Fruit fly (Drosophila melanogaster) whole organism, embryonic: ENCODE measurements around the gene Nsun2.

ENCODE experiments used
- Atf3 ChIP-seq: fragments of 200-800 bp; sonication (Bioruptor generic); optimal IDR thresholded peaks from 3 replicates; lab custom pipeline; 2016; ENCODE audit warnings: missing biosample characterization, missing genetic modification characterization
- BEAF-32 ChIP-seq: fragments of 200-800 bp; sonication (Bioruptor generic); optimal IDR thresholded peaks from 3 replicates; lab custom pipeline; 2017; ENCODE audit warnings: missing biosample characterization, missing genetic modification characterization, mild to moderate bottlenecking, moderate library complexity, missing genetic modification reagents
- Blimp-1 ChIP-seq: fragments of 200-800 bp; sonication (Bioruptor generic); optimal IDR thresholded peaks from 3 replicates; lab custom pipeline; 2018; ENCODE audit warnings: missing biosample characterization, missing genetic modification characterization, mild to moderate bottlenecking, moderate library complexity, missing genetic modification reagents
- CG10147 ChIP-seq: fragments of 200-800 bp; sonication (Bioruptor generic); optimal IDR thresholded peaks from 2 replicates; lab custom pipeline; 2019; ENCODE audit warnings: missing biosample characterization, mild to moderate bottlenecking, missing genetic modification characterization, moderate library complexity
- CG10274 ChIP-seq: fragments of 200-800 bp; sonication (Bioruptor generic); optimal IDR thresholded peaks from 3 replicates; lab custom pipeline; 2017; ENCODE audit warnings: missing biosample characterization, mild to moderate bottlenecking, missing genetic modification characterization
- CG10321 ChIP-seq: fragments of 200-800 bp; sonication (Bioruptor generic); IDR thresholded peaks from 2 replicates; pipeline ENCODE4 v1.3.6; 2022; ENCODE audit warnings: missing biosample characterization, missing genetic modification characterization
- CG10431 ChIP-seq: fragments of 200-800 bp; sonication (Bioruptor generic); optimal IDR thresholded peaks from 3 replicates; lab custom pipeline; 2018; ENCODE audit warnings: missing biosample characterization, mild to moderate bottlenecking, missing genetic modification characterization
- CG10565 ChIP-seq: fragments of 200-800 bp; sonication (Bioruptor generic); optimal IDR thresholded peaks from 3 replicates; lab custom pipeline; 2016; ENCODE audit warnings: missing biosample characterization, mild to moderate bottlenecking, missing genetic modification characterization
- CG10979 ChIP-seq: fragments of 200-800 bp; sonication (Bioruptor generic); optimal IDR thresholded peaks from 2 replicates; lab custom pipeline; 2018; ENCODE audit warnings: missing biosample characterization, mild to moderate bottlenecking, missing genetic modification characterization, moderate library complexity
- CG14014 ChIP-seq: fragments of 200-800 bp; sonication (Bioruptor generic); IDR thresholded peaks from 2 replicates; pipeline ENCODE4 v1.3.6; 2022; ENCODE audit warnings: missing biosample characterization, missing genetic modification characterization
- CG14710 ChIP-seq: fragments of 200-800 bp; sonication (Bioruptor generic); optimal IDR thresholded peaks from 3 replicates; lab custom pipeline; 2019; ENCODE audit warnings: missing biosample characterization, mild to moderate bottlenecking, missing genetic modification characterization, moderate library complexity
- CG15601 ChIP-seq: fragments of 200-800 bp; sonication (Bioruptor generic); optimal IDR thresholded peaks from 3 replicates; lab custom pipeline; 2019; ENCODE audit warnings: missing biosample characterization, mild to moderate bottlenecking, missing genetic modification characterization, moderate library complexity
- CG17612 ChIP-seq: fragments of 200-800 bp; sonication (Bioruptor generic); IDR thresholded peaks from 2 replicates; pipeline ENCODE4 v1.3.6; 2022; ENCODE audit warnings: missing biosample characterization, missing genetic modification characterization
- CG18262 ChIP-seq: fragments of 200-800 bp; optimal IDR thresholded peaks from 3 replicates; lab custom pipeline; 2019; ENCODE audit warnings: missing biosample characterization, mild to moderate bottlenecking, missing genetic modification characterization, moderate library complexity
- CG3065 ChIP-seq: fragments of 200-800 bp; sonication (Bioruptor generic); optimal IDR thresholded peaks from 2 replicates; lab custom pipeline; 2016; ENCODE audit warnings: missing biosample characterization, missing genetic modification characterization
- CG32532 ChIP-seq: fragments of 200-800 bp; sonication (Bioruptor generic); IDR thresholded peaks from 2 replicates; pipeline ENCODE4 v1.3.6; 2022; ENCODE audit warnings: missing biosample characterization, missing genetic modification characterization
- CG33557 ChIP-seq: fragments of 200-800 bp; sonication (Bioruptor generic); optimal IDR thresholded peaks from 2 replicates; lab custom pipeline; 2019; ENCODE audit warnings: missing biosample characterization, mild to moderate bottlenecking, missing genetic modification characterization, moderate library complexity
- CG4360 ChIP-seq: fragments of 200-800 bp; sonication (Bioruptor generic); IDR thresholded peaks from 2 replicates; pipeline ENCODE4 v1.3.6; 2022; ENCODE audit warnings: missing biosample characterization, missing genetic modification characterization
- CG4707 ChIP-seq: fragments of 200-800 bp; sonication (Bioruptor generic); optimal IDR thresholded peaks from 2 replicates; lab custom pipeline; 2018; ENCODE audit warnings: missing biosample characterization, mild to moderate bottlenecking, missing genetic modification characterization, moderate library complexity
- CG6683 ChIP-seq: fragments of 200-800 bp; sonication (Bioruptor generic); optimal IDR thresholded peaks from 2 replicates; lab custom pipeline; 2017; ENCODE audit warnings: missing biosample characterization, mild to moderate bottlenecking, missing genetic modification characterization, missing genetic modification reagents
- CG7786 ChIP-seq: fragments of 200-800 bp; sonication (Bioruptor generic); optimal IDR thresholded peaks from 2 replicates; lab custom pipeline; 2016; ENCODE audit warnings: missing biosample characterization, missing genetic modification characterization
- CG8281 ChIP-seq: fragments of 200-800 bp; sonication (Bioruptor generic); optimal IDR thresholded peaks from 2 replicates; lab custom pipeline; 2018; ENCODE audit warnings: missing biosample characterization, mild to moderate bottlenecking, missing genetic modification characterization, moderate library complexity
- CG8944 ChIP-seq: fragments of 200-800 bp; sonication (Bioruptor generic); optimal IDR thresholded peaks from 3 replicates; lab custom pipeline; 2016; ENCODE audit warnings: missing biosample characterization, missing genetic modification characterization
- CG9727 ChIP-seq: fragments of 200-800 bp; sonication (Bioruptor generic); optimal IDR thresholded peaks from 3 replicates; lab custom pipeline; 2017; ENCODE audit warnings: missing biosample characterization, mild to moderate bottlenecking, missing genetic modification characterization
- Chrac-16 ChIP-seq: fragments of 200-800 bp; sonication (Bioruptor generic); optimal IDR thresholded peaks from 3 replicates; lab custom pipeline; 2016; ENCODE audit warnings: missing biosample characterization, missing genetic modification characterization
- Dref ChIP-seq: fragments of 200-800 bp; sonication (Bioruptor generic); IDR thresholded peaks from 2 replicates; pipeline ENCODE4 v1.3.6; 2022; ENCODE audit warnings: missing biosample characterization, missing genetic modification characterization
- HmgD ChIP-seq: fragments of 200-800 bp; sonication (Bioruptor generic); optimal IDR thresholded peaks from 3 replicates; lab custom pipeline; 2016; ENCODE audit warnings: missing biosample characterization, missing genetic modification characterization
- Med ChIP-seq: fragments of 200-800 bp; sonication (Bioruptor generic); peaks from one replicate; lab custom pipeline; 2016; ENCODE audit warnings: missing biosample characterization, missing genetic modification characterization, mild to moderate bottlenecking, inconsistent platforms, moderate library complexity
- Ssrp ChIP-seq: fragments of 200-800 bp; sonication (Bioruptor generic); optimal IDR thresholded peaks from 2 replicates; lab custom pipeline; 2018; ENCODE audit warnings: missing biosample characterization, mild to moderate bottlenecking, missing genetic modification characterization, moderate library complexity
- Vsx1 ChIP-seq: fragments of 200-800 bp; sonication (Bioruptor generic); optimal IDR thresholded peaks from 2 replicates; lab custom pipeline; 2017; ENCODE audit warnings: missing biosample characterization, mild to moderate bottlenecking, missing genetic modification characterization, missing genetic modification reagents
- abd-A ChIP-seq: fragments of 200-800 bp; sonication (Bioruptor generic); optimal IDR thresholded peaks from 3 replicates; lab custom pipeline; 2019; ENCODE audit warnings: missing biosample characterization, mild to moderate bottlenecking, missing genetic modification characterization, moderate library complexity
- cato ChIP-seq: fragments of 200-800 bp; sonication (Bioruptor generic); optimal IDR thresholded peaks from 2 replicates; lab custom pipeline; 2016; ENCODE audit warnings: missing biosample characterization, missing genetic modification characterization, borderline replicate concordance
- chn ChIP-seq: fragments of 200-800 bp; sonication (Bioruptor generic); optimal IDR thresholded peaks from 2 replicates; lab custom pipeline; 2016; ENCODE audit warnings: missing biosample characterization, missing genetic modification characterization
- emc ChIP-seq: fragments of 200-800 bp; sonication (Bioruptor generic); optimal IDR thresholded peaks from 2 replicates; lab custom pipeline; 2016; ENCODE audit warnings: missing biosample characterization, missing genetic modification characterization
- ewg ChIP-seq: fragments of 200-800 bp; sonication (Bioruptor generic); optimal IDR thresholded peaks from 3 replicates; lab custom pipeline; 2017; ENCODE audit warnings: mild to moderate bottlenecking, missing biosample characterization, missing genetic modification reagents, missing genetic modification characterization
- fd96Cb ChIP-seq: fragments of 200-800 bp; sonication (Bioruptor generic); optimal IDR thresholded peaks from 2 replicates; lab custom pipeline; 2018; ENCODE audit warnings: missing biosample characterization, mild to moderate bottlenecking, missing genetic modification characterization, moderate library complexity
- gce ChIP-seq: fragments of 200-800 bp; sonication (Bioruptor generic); IDR thresholded peaks from 3 replicates; pipeline ENCODE4 v1.3.6; 2022; ENCODE audit warnings: missing biosample characterization, missing genetic modification characterization
- gro ChIP-seq: fragments of 200-800 bp; sonication (Bioruptor generic); optimal IDR thresholded peaks from 2 replicates; lab custom pipeline; 2016; ENCODE audit warnings: missing biosample characterization, missing genetic modification characterization
- ind ChIP-seq: fragments of 200-800 bp; sonication (Bioruptor generic); optimal IDR thresholded peaks from 3 replicates; lab custom pipeline; 2016; ENCODE audit warnings: missing biosample characterization, missing genetic modification characterization
- jigr1 ChIP-seq: fragments of 200-800 bp; sonication (Bioruptor generic); IDR thresholded peaks from 3 replicates; pipeline ENCODE4 v1.3.6; 2022; ENCODE audit warnings: missing biosample characterization, missing genetic modification characterization
- lab ChIP-seq: fragments of 200-800 bp; sonication (Bioruptor generic); optimal IDR thresholded peaks from 3 replicates; lab custom pipeline; 2017; ENCODE audit warnings: missing biosample characterization, missing genetic modification characterization, mild to moderate bottlenecking, moderate library complexity, missing genetic modification reagents
- nerfin-1 ChIP-seq: fragments of 200-800 bp; sonication (Bioruptor generic); optimal IDR thresholded peaks from 3 replicates; lab custom pipeline; 2019; ENCODE audit warnings: missing biosample characterization, mild to moderate bottlenecking, missing genetic modification characterization, moderate library complexity
- phol ChIP-seq: fragments of 200-800 bp; sonication (Bioruptor generic); optimal IDR thresholded peaks from 3 replicates; lab custom pipeline; 2018; ENCODE audit warnings: missing biosample characterization, mild to moderate bottlenecking, missing genetic modification characterization, moderate library complexity
- prd ChIP-seq, 3 experiments: fragments of >200 bp in 2 of 3; fragments of 200-800 bp in 1 of 3; sonication (Bioruptor generic) in 1 of 3; optimal IDR thresholded peaks in 2 of 3; IDR thresholded peaks in 1 of 3; 2 replicates in 2 of 3; 3 replicates in 1 of 3; pipeline versions ENCODE4 v1.3.6 to Lab custom; 2017 to 2022; ENCODE audit warnings: missing biosample characterization in 1 of 3, missing genetic modification characterization in 1 of 3
- row ChIP-seq: fragments of 200-800 bp; sonication (Bioruptor generic); IDR thresholded peaks from 3 replicates; pipeline ENCODE4 v1.3.6; 2022; ENCODE audit warnings: missing biosample characterization, missing genetic modification characterization
- sc ChIP-seq, 3 experiments: fragments of >200 bp in 2 of 3; fragments of 200-800 bp in 1 of 3; sonication (Bioruptor generic) in 1 of 3; optimal IDR thresholded peaks; 2 replicates in 2 of 3; 3 replicates in 1 of 3; lab custom pipeline; 2017; ENCODE audit warnings: mild to moderate bottlenecking in 1 of 3, missing biosample characterization in 1 of 3, missing genetic modification characterization in 1 of 3, missing genetic modification reagents in 1 of 3
- z ChIP-seq: fragments of 200-800 bp; sonication (Bioruptor generic); IDR thresholded peaks from 3 replicates; pipeline ENCODE4 v1.3.6; 2022; ENCODE audit warnings: missing biosample characterization, missing genetic modification characterization
- zfh1 ChIP-seq: fragments of 200-800 bp; sonication (Bioruptor generic); IDR thresholded peaks from 3 replicates; pipeline ENCODE4 v1.3.6; 2022; ENCODE audit warnings: missing biosample characterization, missing genetic modification characterization

Gene Nsun2

DNA sequence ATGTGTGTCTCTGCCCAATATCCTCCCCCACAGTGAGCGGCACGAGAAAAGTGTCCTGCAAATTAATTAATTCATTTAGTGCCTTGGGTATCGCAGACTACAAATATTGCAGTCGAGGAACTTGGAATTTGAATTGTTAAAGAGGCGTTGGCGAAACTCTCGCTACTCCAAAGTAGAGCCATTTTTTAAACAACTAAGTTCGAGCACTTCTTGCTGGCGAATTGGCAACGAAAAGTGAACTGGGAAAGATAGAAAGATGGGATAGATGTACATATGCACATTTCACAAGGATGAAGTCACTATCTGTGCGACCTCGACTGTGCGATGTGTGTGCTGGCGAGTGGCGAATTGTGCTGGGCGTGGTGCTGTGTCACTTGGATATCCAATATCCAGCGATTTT lies 6.8 kb downstream of the Nsun2 start (continued):
- peak; percentile 51 for TF ChIP-seq CG33557 (GFP tag; lab: Kevin White, UChicago)
- TF ChIP-seq Vsx1: no peak
- TF ChIP-seq abd-A: no peak
- peak; percentile 56 for TF ChIP-seq phol (tag; lab: Kevin White, UChicago)
- no peak for TF ChIP-seq cato
- peak; percentile 2 for TF ChIP-seq CG15601
- peak; percentile 41 for TF ChIP-seq Ssrp (tag; lab: Kevin White, UChicago)
- no peak for TF ChIP-seq CG10147
- TF ChIP-seq CG10979 (tag; lab: Kevin White, UChicago): peak; percentile 60
- TF ChIP-seq CG14014 (GFP tag; lab: Robert Waterston, UW): no peak
- TF ChIP-seq CG9727: peak; percentile 64
- TF ChIP-seq ewg (GFP tag; lab: Kevin White, UChicago): no peak
- TF ChIP-seq CG10565: no peak
- no peak for TF ChIP-seq CG6683 (GFP tag; lab: Kevin White, UChicago)
- no peak for TF ChIP-seq CG17612 (GFP tag; lab: Robert Waterston, UW)
- no peak for TF ChIP-seq CG10321
- TF ChIP-seq Med (GFP tag; lab: Kevin White, UChicago): peak; percentile 82
- peak; percentile 10 for TF ChIP-seq fd96Cb (tag; lab: Kevin White, UChicago)
- peak; percentile 7 for TF ChIP-seq CG10274 (GFP tag; lab: Kevin White, UChicago)
- TF ChIP-seq CG14710 (tag; lab: Kevin White, UChicago): peak; percentile 43
- TF ChIP-seq CG4360 (GFP tag; lab: Robert Waterston, UW): 0 out of 2 replicates have a peak, but pooled peaks have one; percentile 13
- TF ChIP-seq Chrac-16 (GFP tag; lab: Kevin White, UChicago): peak; percentile 33
- TF ChIP-seq CG4707 (GFP tag; lab: Kevin White, UChicago): peak; percentile 4
- peak; percentile 27 for TF ChIP-seq chn (GFP tag; lab: Kevin White, UChicago)
- TF ChIP-seq Atf3 (GFP tag; lab: Kevin White, UChicago): no peak
- TF ChIP-seq gro (GFP tag; lab: Kevin White, UChicago): no peak
- TF ChIP-seq CG8944 (GFP tag; lab: Kevin White, UChicago): peak; percentile 4
- no peak for TF ChIP-seq Dref
- TF ChIP-seq ind: peak; percentile 27
- TF ChIP-seq CG8281 (tag; lab: Kevin White, UChicago): no peak
- TF ChIP-seq Blimp-1 (GFP tag; lab: Kevin White, UChicago): peak; percentile 28
- TF ChIP-seq CG7786 (GFP tag; lab: Kevin White, UChicago): peak; percentile 42
- TF ChIP-seq CG10431: no peak
- peak; percentile 13 for TF ChIP-seq nerfin-1
- no peak for TF ChIP-seq z (GFP tag; lab: Robert Waterston, UW)
- TF ChIP-seq CG3065: no peak
- no peak for TF ChIP-seq prd (optimal IDR thresholded peaks at IDR 0.05; lab: Kevin White, UChicago)
- TF ChIP-seq prd (GFP tag; IDR thresholded peaks at IDR 0.05; lab: Robert Waterston, UW): peak; percentile 33; the same call in 1 of the 3 replicates
- no peak for TF ChIP-seq sc (optimal IDR thresholded peaks at IDR 0.05; lab: Kevin White, UChicago)
- peak; percentile 3 for TF ChIP-seq sc (GFP tag; optimal IDR thresholded peaks at IDR 0.05; lab: Kevin White, UChicago)
- TF ChIP-seq CG32532: peak; percentile 40; the same call in 1 of the 2 replicates
- no peak for TF ChIP-seq gce (GFP tag; lab: Robert Waterston, UW)
- TF ChIP-seq row (GFP tag; lab: Robert Waterston, UW): peak; percentile 41; the same call in 2 of the 3 replicates
- no peak for TF ChIP-seq emc
- TF ChIP-seq BEAF-32 (GFP tag; lab: Kevin White, UChicago): no peak
- peak; percentile 63 for TF ChIP-seq CG18262 (tag; lab: Kevin White, UChicago)
- TF ChIP-seq jigr1: no peak
- no peak for TF ChIP-seq HmgD (GFP tag; lab: Kevin White, UChicago)
- TF ChIP-seq zfh1: 0 out of 3 replicates have a peak, but pooled peaks have one; percentile 10
- peak; percentile 36 for TF ChIP-seq lab (GFP tag; lab: Kevin White, UChicago)
